Worm (Caenorhabditis elegans): ENCODE measurements around the gene C46H3.1.
A peak's percentile ranks its signal among the peaks of the same experiment; 100 is the strongest.

Gene C46H3.1

ce11 chrX:1223841-1224240 is 14.6 kb downstream of the C46H3.1 start:
- TF ChIP-seq cnd-1 (tag; optimal IDR thresholded peaks at IDR 0.05) (peak; percentile 31), ztf-11 (tag; optimal IDR thresholded peaks at IDR 0.05) (no peak), nhr-2 (tag; optimal IDR thresholded peaks at IDR 0.05) (peak; percentile 35), unc-39 (tag; optimal IDR thresholded peaks at IDR 0.05) (no peak), sem-2 (GFP tag; optimal IDR thresholded peaks at IDR 0.05) (no peak), lin-13 (tag; optimal IDR thresholded peaks at IDR 0.05) (no peak), unc-120 (tag; optimal IDR thresholded peaks at IDR 0.05; ENCODE audit: poor library complexity, severe bottlenecking) (no peak), ceh-43 (GFP tag; optimal IDR thresholded peaks at IDR 0.05) (no peak), mab-5 (tag; optimal IDR thresholded peaks at IDR 0.05) (no peak), bed-3 (GFP tag; optimal IDR thresholded peaks at IDR 0.05) (no peak), unc-62 (GFP tag; optimal IDR thresholded peaks at IDR 0.05) (peak; percentile 85), flh-1 (GFP tag; optimal IDR thresholded peaks at IDR 0.05) (no peak), blmp-1 (tag; optimal IDR thresholded peaks at IDR 0.05) (no peak), elt-1 (tag; optimal IDR thresholded peaks at IDR 0.05; ENCODE audit: borderline replicate concordance, insufficient read depth) (no peak), sptf-1 (tag; optimal IDR thresholded peaks at IDR 0.05) (peak; percentile 11), lsy-2 (tag; optimal IDR thresholded peaks at IDR 0.05) (no peak), mls-2 (tag; optimal IDR thresholded peaks at IDR 0.05) (peak; percentile 24), pha-4 (tag; optimal IDR thresholded peaks at IDR 0.05) (no peak), zip-8 (tag; optimal IDR thresholded peaks at IDR 0.05) (no peak), nhr-12 (tag; optimal IDR thresholded peaks at IDR 0.05) (no peak), ham-2 (GFP tag; optimal IDR thresholded peaks at IDR 0.05) (peak; percentile 23), ceh-39 (tag; optimal IDR thresholded peaks at IDR 0.05) (no peak), tbx-8 (GFP tag; optimal IDR thresholded peaks at IDR 0.05) (no peak), nhr-76 (tag; optimal IDR thresholded peaks at IDR 0.05) (no peak), ceh-83 (GFP tag; optimal IDR thresholded peaks at IDR 0.05) (no peak), drap-1 (GFP tag; optimal IDR thresholded peaks at IDR 0.05) (no peak), mep-1 (tag; optimal IDR thresholded peaks at IDR 0.05) (peak; percentile 11), ces-1 (GFP tag; optimal IDR thresholded peaks at IDR 0.05) (no peak), M03D4.4 (tag; optimal IDR thresholded peaks at IDR 0.05) (no peak), elt-3 (tag; optimal IDR thresholded peaks at IDR 0.05) (no peak), hlh-1 (tag; optimal IDR thresholded peaks at IDR 0.05) (no peak), nhr-237 (tag; optimal IDR thresholded peaks at IDR 0.05) (peak; percentile 9), snpc-4 (tag; optimal IDR thresholded peaks at IDR 0.05) (no peak), lin-32 (GFP tag; optimal IDR thresholded peaks at IDR 0.05) (peak; percentile 33), nhr-28 (tag; optimal IDR thresholded peaks at IDR 0.05) (no peak)

- TF ChIP-seq mls-2 (tag; optimal IDR thresholded peaks at IDR 0.05) = no peak
- TF ChIP-seq ceh-83 (GFP tag; optimal IDR thresholded peaks at IDR 0.05) = no peak
- TF ChIP-seq flh-1 (GFP tag; optimal IDR thresholded peaks at IDR 0.05) = no peak
- no peak for TF ChIP-seq ces-1 (GFP tag; optimal IDR thresholded peaks at IDR 0.05)
- no peak for TF ChIP-seq blmp-1 (tag; optimal IDR thresholded peaks at IDR 0.05)
Observed at ce11 chrX:1230658-1231057, 21.5 kb downstream of the C46H3.1 start, which contains the start of gene C46H3.2. Gene C46H3.2 (minus strand): TSS chrX:1230758.

ce11 chrX:1232074-1232473 is 22.9 kb downstream of the C46H3.1 start:
- TF ChIP-seq elt-3 (tag; optimal IDR thresholded peaks at IDR 0.05) = peak; percentile 54
- no peak for TF ChIP-seq ham-2 (GFP tag; optimal IDR thresholded peaks at IDR 0.05)
- no peak for TF ChIP-seq mep-1 (tag; optimal IDR thresholded peaks at IDR 0.05)
- TF ChIP-seq ceh-83 (GFP tag; optimal IDR thresholded peaks at IDR 0.05) = no peak
- no peak for TF ChIP-seq pha-4 (tag; optimal IDR thresholded peaks at IDR 0.05)

ce11 chrX:1238803-1239202 is 29.6 kb downstream of the C46H3.1 start, which contains the start of gene C25G6.3:
Gene C25G6.3 (minus strand): TSS chrX:1238903.
- TF ChIP-seq elt-1 (tag; optimal IDR thresholded peaks at IDR 0.05; ENCODE audit: borderline replicate concordance, insufficient read depth) = no peak
- TF ChIP-seq nhr-76 (tag; optimal IDR thresholded peaks at IDR 0.05) = no peak
- no peak for TF ChIP-seq cnd-1 (tag; optimal IDR thresholded peaks at IDR 0.05)
- no peak for TF ChIP-seq ces-1 (GFP tag; optimal IDR thresholded peaks at IDR 0.05)
- TF ChIP-seq sem-2 (GFP tag; optimal IDR thresholded peaks at IDR 0.05) = no peak
- TF ChIP-seq lin-32 (GFP tag; optimal IDR thresholded peaks at IDR 0.05) = no peak
- no peak for TF ChIP-seq drap-1 (GFP tag; optimal IDR thresholded peaks at IDR 0.05)
- TF ChIP-seq ztf-11 (tag; optimal IDR thresholded peaks at IDR 0.05) = no peak
